Fruit fly (Drosophila melanogaster) whole organism, prepupa: ENCODE results near the gene CG13796.
A peak's percentile ranks its signal among the peaks of the same experiment; 100 is the strongest.

Experiments used
- Blimp-1 ChIP-seq: fragments of 200-800 bp; sonication (Bioruptor generic); optimal IDR thresholded peaks from 3 replicates; lab custom pipeline; 2017; ENCODE audit warnings: missing biosample characterization, missing genetic modification characterization, mild to moderate bottlenecking, moderate library complexity, missing genetic modification reagents
- CG10669 ChIP-seq: fragments of 200-800 bp; sonication (Bioruptor generic); optimal IDR thresholded peaks from 3 replicates; lab custom pipeline; 2018; ENCODE audit warnings: missing biosample characterization, mild to moderate bottlenecking, missing genetic modification characterization, moderate library complexity
- CG11294 ChIP-seq: fragments of 200-800 bp; sonication (Bioruptor generic); IDR thresholded peaks from 2 replicates; pipeline ENCODE4 v1.3.6; 2022; ENCODE audit warnings: missing biosample characterization, missing genetic modification characterization
- CG11762 ChIP-seq: fragments of 200-800 bp; sonication (Bioruptor generic); optimal IDR thresholded peaks from 3 replicates; lab custom pipeline; 2016; ENCODE audit warnings: missing biosample characterization, missing genetic modification characterization; ENCODE audit not compliant: insufficient read depth
- CG11902 ChIP-seq: fragments of 200-800 bp; sonication (Bioruptor generic); optimal IDR thresholded peaks from 3 replicates; lab custom pipeline; 2016; ENCODE audit warnings: missing biosample characterization, missing genetic modification characterization
- CG15336 ChIP-seq: fragments of 200-800 bp; sonication (Bioruptor generic); IDR thresholded peaks from 2 replicates; pipeline ENCODE4 v1.3.6; 2022; ENCODE audit warnings: missing biosample characterization, missing genetic modification characterization
- CG1621 ChIP-seq: fragments of 200-800 bp; sonication (Bioruptor generic); optimal IDR thresholded peaks from 3 replicates; lab custom pipeline; 2018; ENCODE audit warnings: missing biosample characterization, mild to moderate bottlenecking, missing genetic modification characterization
- CG16779 ChIP-seq: fragments of 200-800 bp; sonication (Bioruptor generic); optimal IDR thresholded peaks from 3 replicates; lab custom pipeline; 2017; ENCODE audit warnings: missing biosample characterization, mild to moderate bottlenecking, missing genetic modification characterization
- CG3032 ChIP-seq: fragments of 200-800 bp; optimal IDR thresholded peaks from 2 replicates; lab custom pipeline; 2019; ENCODE audit warnings: missing biosample characterization, mild to moderate bottlenecking, missing genetic modification characterization, moderate library complexity
- CG31627 ChIP-seq: fragments of 200-800 bp; sonication (Bioruptor generic); optimal IDR thresholded peaks from 3 replicates; lab custom pipeline; 2016; ENCODE audit warnings: missing biosample characterization, missing genetic modification characterization
- CG32006 ChIP-seq: fragments of 200-800 bp; sonication (Bioruptor generic); optimal IDR thresholded peaks from 3 replicates; lab custom pipeline; 2017; ENCODE audit warnings: missing biosample characterization, mild to moderate bottlenecking, missing genetic modification characterization
- CG34406 ChIP-seq: fragments of 200-800 bp; sonication (Bioruptor generic); optimal IDR thresholded peaks from 3 replicates; lab custom pipeline; 2016; ENCODE audit warnings: missing biosample characterization, missing genetic modification characterization
- CG3919 ChIP-seq: fragments of 200-800 bp; sonication (Bioruptor generic); optimal IDR thresholded peaks from 3 replicates; lab custom pipeline; 2016; ENCODE audit warnings: missing biosample characterization, missing genetic modification characterization
- CG4318 ChIP-seq: fragments of 200-800 bp; sonication (Bioruptor generic); optimal IDR thresholded peaks from 3 replicates; lab custom pipeline; 2017; ENCODE audit warnings: missing biosample characterization, mild to moderate bottlenecking, missing genetic modification characterization
- CG6276 ChIP-seq: fragments of 200-800 bp; sonication (Bioruptor generic); optimal IDR thresholded peaks from 2 replicates; lab custom pipeline; 2017; ENCODE audit warnings: missing biosample characterization, mild to moderate bottlenecking, missing genetic modification characterization
- CG6792 ChIP-seq: fragments of 200-800 bp; sonication (Bioruptor generic); optimal IDR thresholded peaks from 3 replicates; lab custom pipeline; 2016; ENCODE audit warnings: missing biosample characterization, missing genetic modification characterization
- CG6808 ChIP-seq: fragments of 200-800 bp; sonication (Bioruptor generic); optimal IDR thresholded peaks from 3 replicates; lab custom pipeline; 2017; ENCODE audit warnings: missing biosample characterization, missing genetic modification characterization, mild to moderate bottlenecking, moderate library complexity, missing genetic modification reagents
- CG8119 ChIP-seq: fragments of 200-800 bp; sonication (Bioruptor generic); IDR thresholded peaks from 3 replicates; pipeline ENCODE4 v1.3.6; 2022; ENCODE audit warnings: missing biosample characterization, missing genetic modification characterization
- CG8319 ChIP-seq: fragments of 200-800 bp; sonication (Bioruptor generic); optimal IDR thresholded peaks from 3 replicates; lab custom pipeline; 2016; ENCODE audit warnings: missing biosample characterization, missing genetic modification characterization
- CG9139 ChIP-seq: fragments of 200-800 bp; sonication (Bioruptor generic); optimal IDR thresholded peaks from 3 replicates; lab custom pipeline; 2017; ENCODE audit warnings: missing biosample characterization, mild to moderate bottlenecking, missing genetic modification characterization
- Eip75B ChIP-seq: fragments of 200-800 bp; sonication (Bioruptor generic); optimal IDR thresholded peaks from 3 replicates; lab custom pipeline; 2016; ENCODE audit warnings: missing biosample characterization, missing genetic modification characterization
- Eip78C ChIP-seq: fragments of 200-800 bp; sonication (Bioruptor generic); peaks from one replicate; lab custom pipeline; 2016; ENCODE audit warnings: missing biosample characterization, missing genetic modification characterization
- Eip93F ChIP-seq: fragments of 200-800 bp; sonication (Bioruptor generic); optimal IDR thresholded peaks from 2 replicates; lab custom pipeline; 2016; ENCODE audit warnings: missing biosample characterization, mild to moderate bottlenecking, missing genetic modification characterization
- Hr38 ChIP-seq: sonication (Bioruptor generic); optimal IDR thresholded peaks from 2 replicates; lab custom pipeline; 2016; ENCODE audit warnings: missing biosample characterization, missing genetic modification characterization
- Hr39 ChIP-seq: fragments of 200-800 bp; sonication (Bioruptor generic); optimal IDR thresholded peaks from 2 replicates; lab custom pipeline; 2016; ENCODE audit warnings: missing biosample characterization, missing genetic modification characterization
- Hr4 ChIP-seq: fragments of 200-800 bp; sonication (Bioruptor generic); optimal IDR thresholded peaks from 3 replicates; lab custom pipeline; 2016; ENCODE audit warnings: missing biosample characterization, missing genetic modification characterization
- Lpt ChIP-seq: fragments of 200-800 bp; sonication (Bioruptor generic); optimal IDR thresholded peaks from 3 replicates; lab custom pipeline; 2016; ENCODE audit warnings: missing biosample characterization, missing genetic modification characterization
- Met ChIP-seq: fragments of 200-800 bp; sonication (Bioruptor generic); optimal IDR thresholded peaks from 3 replicates; lab custom pipeline; 2016; ENCODE audit warnings: missing biosample characterization, missing genetic modification characterization
- OdsH ChIP-seq: fragments of 200-800 bp; sonication (Bioruptor generic); optimal IDR thresholded peaks from 3 replicates; lab custom pipeline; 2016; ENCODE audit warnings: missing biosample characterization, missing genetic modification characterization
- Smox ChIP-seq: fragments of 200-800 bp; sonication (Bioruptor generic); optimal IDR thresholded peaks from 3 replicates; lab custom pipeline; 2016; ENCODE audit warnings: missing biosample characterization, missing genetic modification characterization
- achi ChIP-seq: fragments of 200-800 bp; sonication (Bioruptor generic); optimal IDR thresholded peaks from 3 replicates; lab custom pipeline; 2016; ENCODE audit warnings: missing biosample characterization, missing genetic modification characterization
- acj6 ChIP-seq: fragments of 200-800 bp; sonication (Bioruptor generic); optimal IDR thresholded peaks from 3 replicates; lab custom pipeline; 2016; ENCODE audit warnings: missing biosample characterization, missing genetic modification characterization
- dac ChIP-seq: fragments of 200-800 bp; sonication (Bioruptor generic); optimal IDR thresholded peaks from 2 replicates; lab custom pipeline; 2017; ENCODE audit warnings: missing biosample characterization, mild to moderate bottlenecking, missing genetic modification characterization
- dsx ChIP-seq: fragments of 200-800 bp; optimal IDR thresholded peaks from 3 replicates; lab custom pipeline; 2019; ENCODE audit warnings: missing biosample characterization, mild to moderate bottlenecking, missing genetic modification characterization, moderate library complexity; ENCODE audit not compliant: poor library complexity, severe bottlenecking
- eg ChIP-seq: fragments of 200-800 bp; sonication (Bioruptor generic); IDR thresholded peaks from 3 replicates; pipeline ENCODE4 v1.3.6; 2022; ENCODE audit warnings: missing biosample characterization, missing genetic modification characterization
- esn ChIP-seq: fragments of 200-800 bp; sonication (Bioruptor generic); optimal IDR thresholded peaks from 2 replicates; lab custom pipeline; 2016; ENCODE audit warnings: missing biosample characterization, mild to moderate bottlenecking, missing genetic modification characterization, moderate library complexity
- fd85E ChIP-seq: fragments of 200-800 bp; sonication (Bioruptor generic); optimal IDR thresholded peaks from 3 replicates; lab custom pipeline; 2016; ENCODE audit warnings: missing biosample characterization, missing genetic modification characterization
- fkh ChIP-seq: fragments of 200-800 bp; sonication (Bioruptor generic); optimal IDR thresholded peaks from 3 replicates; lab custom pipeline; 2017; ENCODE audit warnings: missing biosample characterization, mild to moderate bottlenecking, missing genetic modification characterization, moderate library complexity
- net ChIP-seq: fragments of 200-800 bp; sonication (Bioruptor generic); optimal IDR thresholded peaks from 3 replicates; lab custom pipeline; 2016; ENCODE audit warnings: missing biosample characterization, missing genetic modification characterization
- pdm3 ChIP-seq: fragments of 200-800 bp; sonication (Bioruptor generic); optimal IDR thresholded peaks from 3 replicates; lab custom pipeline; 2016; ENCODE audit warnings: missing biosample characterization, missing genetic modification characterization
- salr ChIP-seq, 2 experiments: fragments of 200-800 bp; sonication (Bioruptor generic); optimal IDR thresholded peaks; 3 replicates each; lab custom pipeline; 2016 to 2018; ENCODE audit warnings: missing biosample characterization in 2 of 2, missing genetic modification characterization in 2 of 2, mild to moderate bottlenecking in 1 of 2
- ss ChIP-seq, 2 experiments: fragments of 200-800 bp; sonication (Bioruptor generic); optimal IDR thresholded peaks; 2 replicates in 1 of 2; 3 replicates in 1 of 2; lab custom pipeline; 2017 to 2018; ENCODE audit warnings: mild to moderate bottlenecking in 2 of 2, missing biosample characterization in 2 of 2, missing genetic modification characterization in 2 of 2, moderate library complexity in 1 of 2
- svp ChIP-seq: fragments of 200-800 bp; sonication (Bioruptor generic); peaks from one replicate; lab custom pipeline; 2016; ENCODE audit warnings: missing biosample characterization, missing genetic modification characterization
- topi ChIP-seq: fragments of 200-800 bp; sonication (Bioruptor generic); optimal IDR thresholded peaks from 3 replicates; lab custom pipeline; 2016; ENCODE audit warnings: missing biosample characterization, missing genetic modification characterization

The CG13796 gene

DNA sequence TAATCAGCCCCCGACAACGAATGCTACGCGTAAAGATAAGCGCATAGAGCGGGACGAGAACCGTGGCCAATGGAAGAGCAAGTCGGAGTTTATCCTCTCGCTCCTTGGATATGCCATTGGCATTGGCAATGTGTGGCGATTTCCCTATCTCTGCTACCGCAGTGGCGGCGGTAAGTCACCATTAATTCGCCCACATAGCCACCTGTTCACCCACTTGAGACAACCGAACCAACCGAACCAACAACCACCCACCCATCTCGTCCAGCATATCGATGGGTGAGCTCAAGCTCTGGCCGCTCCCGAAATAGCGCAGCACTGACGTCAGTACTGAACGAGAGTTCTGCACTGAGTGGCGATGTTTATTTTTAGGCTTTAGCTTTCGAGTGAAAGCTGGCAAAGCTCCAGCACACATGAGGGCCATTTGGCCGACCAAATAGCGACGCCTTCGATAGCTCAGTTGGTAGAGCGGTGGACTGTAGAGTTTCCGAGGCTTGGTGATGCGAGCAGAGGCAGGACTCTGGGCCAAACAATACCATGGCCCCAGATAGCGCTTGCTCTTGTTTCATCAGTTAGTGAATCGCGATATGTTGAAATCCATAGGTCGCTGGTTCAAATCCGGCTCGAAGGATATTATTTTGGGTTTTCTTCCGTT lies 21.3 kb downstream of the CG13796 start:
- peak; percentile 63 for TF ChIP-seq svp (GFP tag; lab: Kevin White, UChicago)
- TF ChIP-seq esn, result no peak

DNA sequence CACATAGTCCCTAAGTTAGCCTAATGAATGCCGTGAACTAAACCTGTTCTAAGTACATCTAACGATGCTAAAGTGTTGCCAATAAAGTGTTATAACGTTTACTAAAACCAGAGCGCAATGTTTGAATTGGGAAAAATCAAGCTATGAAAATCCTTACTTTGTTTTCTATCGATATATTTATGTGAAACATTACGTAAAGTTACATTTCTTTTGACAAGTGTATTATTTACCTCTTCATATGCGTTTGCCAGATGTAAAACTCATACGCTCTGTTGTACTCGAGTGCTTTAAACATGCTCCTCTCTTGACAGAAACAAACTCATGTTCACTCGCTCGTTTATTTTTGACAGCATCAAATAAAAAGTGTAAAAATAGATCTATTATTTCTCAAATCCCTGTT lies 21.9 kb downstream of the CG13796 start, which contains the start of gene Ntl:
Ntl (plus strand) TSS at position 301 of the 400 bp plus-strand sequence.
- TF ChIP-seq Eip93F (GFP tag; lab: Kevin White, UChicago) (no peak), Hr38 (GFP tag; lab: Kevin White, UChicago) (no peak), Smox (no peak), CG32006 (no peak), OdsH (GFP tag; lab: Kevin White, UChicago) (no peak), CG31627 (GFP tag; lab: Kevin White, UChicago) (no peak), Blimp-1 (GFP tag; lab: Kevin White, UChicago) (no peak), eg (GFP tag; lab: Robert Waterston, UW) (no peak), salr (GFP tag; optimal IDR thresholded peaks at IDR 0.05; lab: Kevin White, UChicago) (no peak), Eip75B (GFP tag; lab: Kevin White, UChicago) (no peak), Hr4 (GFP tag; lab: Kevin White, UChicago) (no peak), dsx (GFP tag; lab: Kevin White, UChicago) (no peak), Met (GFP tag; lab: Kevin White, UChicago) (no peak), fd85E (no peak)

- TF ChIP-seq dac (GFP tag; lab: Kevin White, UChicago) (no peak), Eip75B (GFP tag; lab: Kevin White, UChicago) (peak; percentile 83), CG11294 (GFP tag; lab: Robert Waterston, UW) (peak; percentile 25; the same call in 1 of the 2 replicates), CG15336 (peak; percentile 81; the same call in 1 of the 2 replicates), CG3919 (peak; percentile 73), CG6276 (GFP tag; lab: Kevin White, UChicago) (peak; percentile 34), Lpt (GFP tag; lab: Kevin White, UChicago) (peak; percentile 50), CG32006 (peak; percentile 77), Eip93F (GFP tag; lab: Kevin White, UChicago) (no peak), Hr4 (GFP tag; lab: Kevin White, UChicago) (peak; percentile 62), esn (peak; percentile 87), CG3032 (tag; lab: Kevin White, UChicago) (peak; percentile 84), dsx (GFP tag; lab: Kevin White, UChicago) (peak; percentile 74), net (GFP tag; lab: Kevin White, UChicago) (peak; percentile 79), eg (GFP tag; lab: Robert Waterston, UW) (peak; percentile 47; the same call in 2 of the 3 replicates), Eip78C (peak; percentile 96), CG11762 (GFP tag; lab: Kevin White, UChicago) (peak; percentile 76), CG6792 (peak; percentile 85), CG4318 (GFP tag; lab: Kevin White, UChicago) (peak; percentile 17), CG8319 (GFP tag; lab: Kevin White, UChicago) (peak; percentile 87), Met (GFP tag; lab: Kevin White, UChicago) (peak; percentile 72), svp (GFP tag; lab: Kevin White, UChicago) (peak; percentile 82), CG34406 (GFP tag; lab: Kevin White, UChicago) (peak; percentile 86), CG9139 (GFP tag; lab: Kevin White, UChicago) (peak; percentile 68), achi (GFP tag; lab: Kevin White, UChicago) (peak; percentile 80), CG8119 (GFP tag; lab: Robert Waterston, UW) (peak; percentile 71), CG10669 (GFP tag; lab: Kevin White, UChicago) (peak; percentile 84), Hr39 (GFP tag; lab: Kevin White, UChicago) (peak; percentile 84), pdm3 (GFP tag; lab: Kevin White, UChicago) (peak; percentile 86), Smox (peak; percentile 77), CG31627 (GFP tag; lab: Kevin White, UChicago) (peak; percentile 80), CG6808 (GFP tag; lab: Kevin White, UChicago) (peak; percentile 79), ss (GFP tag; optimal IDR thresholded peaks at IDR 0.05; lab: Kevin White, UChicago) (peak; percentile 61 to 81), fkh (GFP tag; lab: Kevin White, UChicago) (no peak), CG11902 (GFP tag; lab: Kevin White, UChicago) (peak; percentile 59), fd85E (peak; percentile 24), acj6 (GFP tag; lab: Kevin White, UChicago) (peak; percentile 80), topi (GFP tag; lab: Kevin White, UChicago) (peak; percentile 81), CG16779 (tag; lab: Kevin White, UChicago) (peak; percentile 40), CG1621 (peak; percentile 56)
Measured at dm6 chr2L:7703534-7703933, 28.9 kb downstream of the CG13796 start.
